Worm (Caenorhabditis elegans) whole organism, L1 larva: ENCODE data around the gene C04C11.25.

Experiments used
- C04F5.9 ChIP-seq: sonication (generic microtip); optimal IDR thresholded peaks from 2 replicates; lab custom pipeline; 2016; ENCODE audit warnings: missing genetic modification characterization, missing compliant biosample characterization
- C34B4.2 ChIP-seq: sonication (generic microtip); optimal IDR thresholded peaks from 2 replicates; lab custom pipeline; 2017; ENCODE audit warnings: mild to moderate bottlenecking, missing genetic modification characterization, missing compliant biosample characterization
- Y116A8C.19 ChIP-seq: sonication (generic microtip); optimal IDR thresholded peaks from 2 replicates; lab custom pipeline; 2016; ENCODE audit warnings: missing compliant biosample characterization, missing genetic modification characterization, borderline replicate concordance
- aha-1 ChIP-seq: fragments of 150-350 bp; optimal IDR thresholded peaks from 2 replicates; lab custom pipeline; 2014; ENCODE audit warnings: missing biosample characterization, missing genetic modification characterization
- blmp-1 ChIP-seq: fragments of 150-350 bp; optimal IDR thresholded peaks from 2 replicates; lab custom pipeline; 2014; ENCODE audit warnings: missing biosample characterization, missing genetic modification characterization
- ceh-63 ChIP-seq: fragments of 200-800 bp; sonication (Bioruptor generic); optimal IDR thresholded peaks from 2 replicates; lab custom pipeline; 2018; ENCODE audit warnings: mild to moderate bottlenecking, missing genetic modification characterization, missing compliant biosample characterization
- ceh-8 ChIP-seq: fragments of 200-800 bp; sonication (Bioruptor generic); optimal IDR thresholded peaks from 2 replicates; lab custom pipeline; 2018; ENCODE audit warnings: mild to moderate bottlenecking, missing genetic modification characterization, moderate library complexity, missing compliant biosample characterization
- ceh-82 ChIP-seq, 3 experiments: fragments of 150-350 bp in 1 of 3; sonication (generic microtip) in 2 of 3; optimal IDR thresholded peaks; 2 replicates each; lab custom pipeline; 2014 to 2017; ENCODE audit warnings: missing biosample characterization in 3 of 3, missing genetic modification characterization in 3 of 3
- ceh-88 ChIP-seq: fragments of 200-800 bp; sonication (Bioruptor generic); IDR thresholded peaks from 2 replicates; pipeline ENCODE4 v1.3.6; 2022; ENCODE audit warnings: missing genetic modification characterization, missing compliant biosample characterization
- ceh-90 ChIP-seq: sonication (generic microtip); optimal IDR thresholded peaks from 2 replicates; lab custom pipeline; 2016; ENCODE audit warnings: missing genetic modification characterization, missing compliant biosample characterization
- ces-1 ChIP-seq: fragments of 150-350 bp; optimal IDR thresholded peaks from 2 replicates; lab custom pipeline; 2014; ENCODE audit warnings: missing biosample characterization, missing genetic modification reagents, missing genetic modification characterization
- efl-1 ChIP-seq, 4 experiments: fragments of 150-350 bp; optimal IDR thresholded peaks in 3 of 4; peaks in 1 of 4; 1 replicate in 1 of 4; 2 replicates in 3 of 4; lab custom pipeline; 2014; ENCODE audit warnings: missing biosample characterization in 2 of 4, missing genetic modification characterization in 2 of 4, missing genetic modification reagents in 2 of 4
- efl-3 ChIP-seq: fragments of 200-800 bp; sonication (Bioruptor generic); optimal IDR thresholded peaks from 2 replicates; lab custom pipeline; 2018; ENCODE audit warnings: mild to moderate bottlenecking, missing genetic modification characterization, missing compliant biosample characterization
- elt-2 ChIP-seq: sonication (generic microtip); optimal IDR thresholded peaks from 2 replicates; lab custom pipeline; 2016; ENCODE audit warnings: missing genetic modification characterization, mild to moderate bottlenecking, inconsistent platforms, missing compliant biosample characterization, missing genetic modification reagents
- elt-3 ChIP-seq, 6 experiments: fragments of 150-350 bp in 1 of 6; sonication (generic microtip); optimal IDR thresholded peaks; 2 replicates each; lab custom pipeline; 2017 to 2018; ENCODE audit warnings: missing biosample characterization in 6 of 6, missing genetic modification characterization in 6 of 6, inconsistent platforms in 1 of 6
- ets-5 ChIP-seq: fragments of 200-800 bp; sonication (Bioruptor generic); IDR thresholded peaks from 2 replicates; pipeline ENCODE4 v1.3.6; 2022; ENCODE audit warnings: missing genetic modification characterization, missing compliant biosample characterization
- fkh-4 ChIP-seq: sonication (generic microtip); optimal IDR thresholded peaks from 2 replicates; lab custom pipeline; 2016; ENCODE audit warnings: missing compliant biosample characterization, missing genetic modification characterization, borderline replicate concordance
- grh-1 ChIP-seq: fragments of 200-800 bp; sonication (Bioruptor generic); IDR thresholded peaks from 2 replicates; pipeline ENCODE4 v1.3.6; 2022; ENCODE audit warnings: missing genetic modification reagents, missing genetic modification characterization, missing compliant biosample characterization
- hpl-2 ChIP-seq: fragments of 150-350 bp; optimal IDR thresholded peaks from 2 replicates; lab custom pipeline; 2014; ENCODE audit warnings: missing biosample characterization, missing genetic modification reagents, missing genetic modification characterization
- isw-1 ChIP-seq: fragments of 200-800 bp; sonication (Bioruptor generic); IDR thresholded peaks from 2 replicates; pipeline ENCODE4 v1.3.6; 2022; ENCODE audit warnings: missing genetic modification characterization, missing compliant biosample characterization
- jun-1 ChIP-seq: fragments of 150-350 bp; optimal IDR thresholded peaks from 2 replicates; lab custom pipeline; 2014; ENCODE audit warnings: missing biosample characterization, missing genetic modification reagents, missing genetic modification characterization
- lin-14 ChIP-seq: fragments of 200-800 bp; sonication (Bioruptor generic); optimal IDR thresholded peaks from 2 replicates; lab custom pipeline; 2018; ENCODE audit warnings: mild to moderate bottlenecking, missing genetic modification characterization, moderate library complexity, missing compliant biosample characterization
- lin-15B ChIP-seq: fragments of 150-350 bp; sonication (generic microtip); optimal IDR thresholded peaks from 3 replicates; lab custom pipeline; 2014; ENCODE audit warnings: missing biosample characterization, missing genetic modification characterization
- lsy-2 ChIP-seq, 2 experiments: fragments of 150-350 bp; optimal IDR thresholded peaks; 2 replicates each; lab custom pipeline; 2014; ENCODE audit warnings: missing biosample characterization in 2 of 2, missing genetic modification characterization in 2 of 2
- mef-2 ChIP-seq: fragments of 150-350 bp; optimal IDR thresholded peaks from 2 replicates; lab custom pipeline; 2014; ENCODE audit warnings: missing biosample characterization, missing genetic modification characterization
- mep-1 ChIP-seq: fragments of 150-350 bp; optimal IDR thresholded peaks from 2 replicates; lab custom pipeline; 2014; ENCODE audit warnings: missing biosample characterization, missing genetic modification characterization
- nhr-11 ChIP-seq: fragments of 150-350 bp; optimal IDR thresholded peaks from 2 replicates; lab custom pipeline; 2014; ENCODE audit warnings: missing biosample characterization, missing genetic modification characterization
- nhr-12 ChIP-seq: sonication (generic microtip); optimal IDR thresholded peaks from 2 replicates; lab custom pipeline; 2017; ENCODE audit warnings: missing biosample characterization, missing genetic modification characterization
- nhr-19 ChIP-seq: fragments of 200-800 bp; sonication (Bioruptor generic); conservative IDR thresholded peaks from 2 replicates; pipeline ENCODE4 v1.3.6; 2022; ENCODE audit warnings: missing genetic modification characterization, missing compliant biosample characterization
- nhr-76 ChIP-seq: sonication (generic microtip); optimal IDR thresholded peaks from 2 replicates; lab custom pipeline; 2017; ENCODE audit warnings: missing biosample characterization, missing genetic modification characterization
- nhr-77 ChIP-seq: fragments of 150-350 bp; optimal IDR thresholded peaks from 2 replicates; lab custom pipeline; 2014; ENCODE audit warnings: missing biosample characterization, missing genetic modification characterization
- nhr-85 ChIP-seq: sonication (generic microtip); peaks from one replicate; lab custom pipeline; 2016; ENCODE audit warnings: missing genetic modification characterization, inconsistent platforms, missing compliant biosample characterization
- pag-3 ChIP-seq: sonication (generic microtip); optimal IDR thresholded peaks from 2 replicates; lab custom pipeline; 2017; ENCODE audit warnings: missing genetic modification characterization, mild to moderate bottlenecking, missing compliant biosample characterization, antibody characterized with exemption, borderline replicate concordance; ENCODE audit not compliant: insufficient read depth
- pax-3 ChIP-seq: fragments of 200-800 bp; sonication (Bioruptor generic); optimal IDR thresholded peaks from 2 replicates; lab custom pipeline; 2018; ENCODE audit warnings: mild to moderate bottlenecking, missing genetic modification characterization, moderate library complexity, missing compliant biosample characterization
- pqm-1 ChIP-seq: sonication (generic microtip); optimal IDR thresholded peaks from 3 replicates; lab custom pipeline; 2017; ENCODE audit warnings: missing biosample characterization, missing genetic modification characterization
- rnt-1 ChIP-seq: sonication (generic microtip); optimal IDR thresholded peaks from 2 replicates; lab custom pipeline; 2016; ENCODE audit warnings: mild to moderate bottlenecking, missing genetic modification characterization, moderate library complexity, missing compliant biosample characterization
- sox-4 ChIP-seq: sonication (generic microtip); optimal IDR thresholded peaks from 2 replicates; lab custom pipeline; 2016; ENCODE audit warnings: missing genetic modification characterization, missing compliant biosample characterization
- sup-37 ChIP-seq: fragments of 200-800 bp; sonication (Bioruptor generic); optimal IDR thresholded peaks from 2 replicates; lab custom pipeline; 2018; ENCODE audit warnings: mild to moderate bottlenecking, missing genetic modification characterization, missing compliant biosample characterization
- swsn-7 ChIP-seq: sonication (generic microtip); optimal IDR thresholded peaks from 2 replicates; lab custom pipeline; 2016; ENCODE audit warnings: missing genetic modification characterization, missing compliant biosample characterization
- tlp-1 ChIP-seq: fragments of 150-350 bp; optimal IDR thresholded peaks from 2 replicates; lab custom pipeline; 2014; ENCODE audit warnings: missing biosample characterization, missing genetic modification characterization
- unc-130 ChIP-seq: fragments of 150-350 bp; optimal IDR thresholded peaks from 2 replicates; lab custom pipeline; 2017; ENCODE audit warnings: missing biosample characterization, missing genetic modification characterization, inconsistent platforms
- unc-86 ChIP-seq: sonication (generic microtip); optimal IDR thresholded peaks from 2 replicates; lab custom pipeline; 2016; ENCODE audit warnings: missing genetic modification characterization, missing compliant biosample characterization
- vab-15 ChIP-seq: sonication (generic microtip); optimal IDR thresholded peaks from 2 replicates; lab custom pipeline; 2017; ENCODE audit warnings: missing genotype, mild to moderate bottlenecking, missing genetic modification characterization, missing compliant biosample characterization
- zag-1 ChIP-seq: fragments of 150-350 bp; optimal IDR thresholded peaks from 2 replicates; lab custom pipeline; 2014; ENCODE audit warnings: missing biosample characterization, missing genetic modification characterization
- zip-4 ChIP-seq: fragments of 200-800 bp; sonication (Bioruptor generic); optimal IDR thresholded peaks from 2 replicates; lab custom pipeline; 2018; ENCODE audit warnings: mild to moderate bottlenecking, missing genetic modification characterization, moderate library complexity, missing compliant biosample characterization
- ztf-4 ChIP-seq: fragments of 150-350 bp; optimal IDR thresholded peaks from 2 replicates; lab custom pipeline; 2014; ENCODE audit warnings: missing biosample characterization, missing genetic modification characterization

The C04C11.25 gene

ce11 chrX:13986307-13986706 lies 29.0 kb downstream of the C04C11.25 start, which contains the start of gene irld-24:
Gene irld-24 (plus strand): TSS chrX:13986607.
- TF ChIP-seq ets-5 (GFP tag; lab: Robert Waterston, UW) (no peak), sup-37 (GFP tag; lab: Kevin White, UChicago) (no peak), ceh-8 (no peak), ceh-82 (tag; optimal IDR thresholded peaks at IDR 0.05; lab: Kevin White, UChicago) (no peak), Y116A8C.19 (tag; lab: Kevin White, UChicago) (no peak), fkh-4 (tag; lab: Kevin White, UChicago) (no peak), nhr-85 (no peak), nhr-76 (tag; lab: Kevin White, UChicago) (no peak), nhr-11 (tag; lab: Kevin White, UChicago) (no peak), sox-4 (no peak), zag-1 (tag; lab: Kevin White, UChicago) (no peak), unc-86 (tag; lab: Kevin White, UChicago) (no peak), elt-2 (tag; lab: Kevin White, UChicago) (no peak)

ce11 chrX:13980417-13980816 lies 34.8 kb downstream of the C04C11.25 start, which contains the start of gene arrd-24:
Gene arrd-24 (minus strand): TSS chrX:13980517.
- TF ChIP-seq elt-2 (tag; lab: Kevin White, UChicago): peak; percentile 46
- TF ChIP-seq, all 84 proteins: peak for 1; not testable (repeated sequence) for 83

- no peak for TF ChIP-seq nhr-85
- TF ChIP-seq ceh-90 (tag; lab: Kevin White, UChicago): no peak
- peak in 1 of 2 experiments; percentile 62 for TF ChIP-seq lsy-2 (tag; optimal IDR thresholded peaks at IDR 0.05; lab: Kevin White, UChicago)
- TF ChIP-seq pqm-1 (tag; lab: Kevin White, UChicago): no peak
- TF ChIP-seq efl-1 (optimal IDR thresholded peaks at IDR 0.05; lab: Kevin White, UChicago): peak in 1 of 2 experiments; percentile 12
- TF ChIP-seq efl-1 (GFP tag; optimal IDR thresholded peaks at IDR 0.05 in 1 of 2; lab: Kevin White, UChicago): no peak
- TF ChIP-seq vab-15: no peak
- TF ChIP-seq C04F5.9 (tag; lab: Kevin White, UChicago): no peak
- TF ChIP-seq nhr-12 (tag; lab: Kevin White, UChicago): no peak
- no peak for TF ChIP-seq C34B4.2
- TF ChIP-seq mep-1 (tag; lab: Kevin White, UChicago): peak; percentile 39
- no peak for TF ChIP-seq grh-1 (GFP tag; lab: Robert Waterston, UW)
- TF ChIP-seq elt-3 (tag; optimal IDR thresholded peaks at IDR 0.05; lab: Kevin White, UChicago): peak in 1 of 6 experiments; percentile 11
- peak; percentile 55 for TF ChIP-seq blmp-1 (tag; lab: Kevin White, UChicago)
- TF ChIP-seq nhr-11 (tag; lab: Kevin White, UChicago): no peak
- TF ChIP-seq hpl-2 (GFP tag; lab: Kevin White, UChicago): no peak
- TF ChIP-seq unc-130 (tag; lab: Kevin White, UChicago): no peak
- no peak for TF ChIP-seq zip-4
- TF ChIP-seq efl-3 (GFP tag; lab: Kevin White, UChicago): no peak
- TF ChIP-seq lin-14 (GFP tag; lab: Kevin White, UChicago): peak; percentile 53
- TF ChIP-seq nhr-19 (GFP tag; lab: Robert Waterston, UW): peak; percentile 22; the same call in 1 of the 2 replicates
- TF ChIP-seq tlp-1: no peak
- TF ChIP-seq sox-4: no peak
- TF ChIP-seq unc-86 (tag; lab: Kevin White, UChicago): no peak
- no peak for TF ChIP-seq ztf-4 (tag; lab: Kevin White, UChicago)
- TF ChIP-seq swsn-7 (tag; lab: Kevin White, UChicago): peak; percentile 26
- no peak for TF ChIP-seq ces-1 (GFP tag; lab: Kevin White, UChicago)
- no peak for TF ChIP-seq aha-1 (tag; lab: Kevin White, UChicago)
- TF ChIP-seq nhr-77: no peak
- TF ChIP-seq lin-15B (tag; lab: Kevin White, UChicago): peak; percentile 19
- peak in 1 of 3 experiments; percentile 45 for TF ChIP-seq ceh-82 (tag; optimal IDR thresholded peaks at IDR 0.05; lab: Kevin White, UChicago)
- no peak for TF ChIP-seq ceh-88 (GFP tag; lab: Robert Waterston, UW)
- TF ChIP-seq rnt-1: peak; percentile 3
- no peak for TF ChIP-seq isw-1
- TF ChIP-seq sup-37 (GFP tag; lab: Kevin White, UChicago): no peak
- no peak for TF ChIP-seq ceh-8
- TF ChIP-seq jun-1 (tag; lab: Kevin White, UChicago): peak; percentile 5
- no peak for TF ChIP-seq mef-2
- TF ChIP-seq pax-3 (tag; lab: Kevin White, UChicago): no peak
- no peak for TF ChIP-seq pag-3 (tag; lab: Kevin White, UChicago)
- no peak for TF ChIP-seq ceh-63 (GFP tag; lab: Kevin White, UChicago)
Observed at ce11 chrX:13977439-13978118, 37.7 kb downstream of the C04C11.25 start, which contains the start of gene F48F7.6. Gene F48F7.6 (plus strand): TSS chrX:13977829.
